Worm (Caenorhabditis elegans): ENCODE data around the gene C18E9.2.

The C18E9.2 gene

ce11 chrII:8964835-8965234 lies at the start of gene C18E9.2, which contains the start of gene ndub-3:
TSS of gene C18E9.2 (plus strand) at chrII:8965006.
TSS of gene ndub-3 (minus strand) at chrII:8964890.
- TF ChIP-seq nhr-80 (tag; optimal IDR thresholded peaks at IDR 0.05): peak; percentile 29
- no peak for TF ChIP-seq ceh-91 (GFP tag; IDR thresholded peaks at IDR 0.05)
- TF ChIP-seq let-607 (tag; optimal IDR thresholded peaks at IDR 0.05): peak; percentile 86 to 93
- peak; percentile 58 for TF ChIP-seq attf-5 (GFP tag; optimal IDR thresholded peaks at IDR 0.05)
- no peak for TF ChIP-seq F55B11.4 (tag; optimal IDR thresholded peaks at IDR 0.05; ENCODE audit: borderline replicate concordance, insufficient read depth)
- peak; percentile 52; the same call in 1 of the 2 replicates for TF ChIP-seq dox-1 (GFP tag; IDR thresholded peaks at IDR 0.05)
- no peak for TF ChIP-seq F39B2.1 (GFP tag; IDR thresholded peaks at IDR 0.05)
- TF ChIP-seq snpc-4 (GFP tag; optimal IDR thresholded peaks at IDR 0.05): no peak
- TF ChIP-seq snpc-4 (tag; optimal IDR thresholded peaks at IDR 0.05): no peak
- TF ChIP-seq cebp-1 (GFP tag; IDR thresholded peaks at IDR 0.05): no peak
- TF ChIP-seq cebp-1 (tag; optimal IDR thresholded peaks at IDR 0.05): peak; percentile 37

ce11 chrII:8916656-8917055 lies 48.1 kb upstream of the C18E9.2 start:
- TF ChIP-seq nhr-27 (tag; optimal IDR thresholded peaks at IDR 0.05): no peak
- no peak for TF ChIP-seq atf-7 (tag; optimal IDR thresholded peaks at IDR 0.05)

ce11 chrII:8917339-8917738 lies 47.5 kb upstream of the C18E9.2 start:
- no peak for TF ChIP-seq ztf-22 (GFP tag; optimal IDR thresholded peaks at IDR 0.05)
- TF ChIP-seq fkh-3 (tag; optimal IDR thresholded peaks at IDR 0.05): no peak
- no peak for TF ChIP-seq sdz-38 (tag; optimal IDR thresholded peaks at IDR 0.05)
- TF ChIP-seq zim-3 (tag; optimal IDR thresholded peaks at IDR 0.05): no peak
- no peak for TF ChIP-seq madf-8 (GFP tag; conservative IDR thresholded peaks at IDR 0.05)
- TF ChIP-seq sptf-2 (GFP tag; optimal IDR thresholded peaks at IDR 0.05): no peak
- TF ChIP-seq dpl-1 (GFP tag; optimal IDR thresholded peaks at IDR 0.05): no peak

ce11 chrII:8920315-8920714 lies 44.5 kb upstream of the C18E9.2 start:
- no peak for TF ChIP-seq mel-28 (tag; optimal IDR thresholded peaks at IDR 0.05; ENCODE audit: borderline replicate concordance)
- TF ChIP-seq lin-54 (GFP tag; optimal IDR thresholded peaks at IDR 0.05): no peak
- TF ChIP-seq Y95B8A.8 (GFP tag; IDR thresholded peaks at IDR 0.05): no peak
- TF ChIP-seq mcd-1 (GFP tag; IDR thresholded peaks at IDR 0.05): no peak
- TF ChIP-seq cebp-1 (GFP tag; IDR thresholded peaks at IDR 0.05): no peak
- TF ChIP-seq cebp-1 (tag; optimal IDR thresholded peaks at IDR 0.05): peak; percentile 75
- no peak for TF ChIP-seq pbrm-1 (GFP tag; IDR thresholded peaks at IDR 0.05)
- no peak for TF ChIP-seq ZK185.1 (tag; optimal IDR thresholded peaks at IDR 0.05; ENCODE audit: poor library complexity, severe bottlenecking)

- no peak for TF ChIP-seq tlf-1 (GFP tag; optimal IDR thresholded peaks at IDR 0.05)
- TF ChIP-seq Y67H2A.10 (GFP tag; conservative IDR thresholded peaks at IDR 0.05): no peak
- TF ChIP-seq lin-26 (GFP tag; IDR thresholded peaks at IDR 0.05): no peak
- TF ChIP-seq mel-28 (tag; optimal IDR thresholded peaks at IDR 0.05; ENCODE audit: borderline replicate concordance): no peak
- no peak for TF ChIP-seq sdz-38 (tag; optimal IDR thresholded peaks at IDR 0.05)
- TF ChIP-seq Y53G8AR.9 (GFP tag; conservative IDR thresholded peaks at IDR 0.05): no peak
- no peak for TF ChIP-seq let-607 (tag; optimal IDR thresholded peaks at IDR 0.05)
- TF ChIP-seq atf-7 (tag; optimal IDR thresholded peaks at IDR 0.05): no peak
- TF ChIP-seq snpc-1.1 (tag; optimal IDR thresholded peaks at IDR 0.05; ENCODE audit: insufficient read depth): no peak
- TF ChIP-seq hmg-1.2 (GFP tag; IDR thresholded peaks at IDR 0.05): no peak
- TF ChIP-seq T26A5.8 (tag; optimal IDR thresholded peaks at IDR 0.05): no peak
Measured at ce11 chrII:8920955-8921354, 43.9 kb upstream of the C18E9.2 start.
